Worm (Caenorhabditis elegans): Measurements from ENCODE around the gene prdm-14.

prdm-14 gene

ce11 chrX:9028909-9029520 is 17.0 kb upstream of the prdm-14 start, which contains the start of gene snf-12:
Gene snf-12, plus strand, starts transcription at chrX:9029470.
- TF ChIP-seq zag-1 (tag; optimal IDR thresholded peaks at IDR 0.05): no peak
- TF ChIP-seq zip-4 (GFP tag; optimal IDR thresholded peaks at IDR 0.05): no peak
- peak in 1 of 2 experiments; percentile 12 for TF ChIP-seq lin-35 (GFP tag; optimal IDR thresholded peaks at IDR 0.05)
- TF ChIP-seq nhr-20 (tag; optimal IDR thresholded peaks at IDR 0.05): peak; percentile 38
- TF ChIP-seq snu-23 (GFP tag; optimal IDR thresholded peaks at IDR 0.05): peak; percentile 26
- TF ChIP-seq irx-1 (tag; optimal IDR thresholded peaks at IDR 0.05): no peak
- peak; percentile 83 for TF ChIP-seq grh-1 (GFP tag; IDR thresholded peaks at IDR 0.05)
- no peak for TF ChIP-seq hlh-17 (GFP tag; optimal IDR thresholded peaks at IDR 0.05; ENCODE audit: borderline replicate concordance)
- TF ChIP-seq blmp-1 (tag; optimal IDR thresholded peaks at IDR 0.05): peak; percentile 64
- peak; percentile 81 for TF ChIP-seq nhr-85 (tag)
- no peak for TF ChIP-seq mef-2 (tag; optimal IDR thresholded peaks at IDR 0.05)
- no peak for TF ChIP-seq lsy-2 (tag; optimal IDR thresholded peaks at IDR 0.05)
- no peak for TF ChIP-seq nhr-12 (tag; optimal IDR thresholded peaks at IDR 0.05)
- TF ChIP-seq nhr-71 (tag; optimal IDR thresholded peaks at IDR 0.05): peak; percentile 32
- peak in 1 of 6 experiments; percentile 43 for TF ChIP-seq elt-3 (tag; optimal IDR thresholded peaks at IDR 0.05)
- no peak for TF ChIP-seq efl-1 (optimal IDR thresholded peaks at IDR 0.05)
- peak in 1 of 2 experiments; percentile 24 for TF ChIP-seq efl-1 (GFP tag; optimal IDR thresholded peaks at IDR 0.05 in 1 of 2)

ce11 chrX:9034310-9034709 is 11.7 kb upstream of the prdm-14 start, which contains the start of gene nep-22:
Gene nep-22, plus strand, starts transcription at chrX:9034554.
- no peak for TF ChIP-seq hpl-2 (GFP tag; optimal IDR thresholded peaks at IDR 0.05)
- peak; percentile 70 for TF ChIP-seq elt-2 (tag; optimal IDR thresholded peaks at IDR 0.05)
- TF ChIP-seq lin-35 (GFP tag; optimal IDR thresholded peaks at IDR 0.05): peak in 1 of 2 experiments; percentile 14
- TF ChIP-seq nhr-85 (tag): no peak
- no peak for TF ChIP-seq fkh-10 (GFP tag; optimal IDR thresholded peaks at IDR 0.05)

- TF ChIP-seq efl-1 (optimal IDR thresholded peaks at IDR 0.05): no peak
- peak in 1 of 2 experiments; percentile 56 for TF ChIP-seq efl-1 (GFP tag; optimal IDR thresholded peaks at IDR 0.05 in 1 of 2)
- TF ChIP-seq pag-3 (tag; optimal IDR thresholded peaks at IDR 0.05; ENCODE audit: borderline replicate concordance, insufficient read depth): no peak
- peak; percentile 50 for TF ChIP-seq elt-2 (tag; optimal IDR thresholded peaks at IDR 0.05)
- no peak for TF ChIP-seq ceh-90 (tag; optimal IDR thresholded peaks at IDR 0.05)
Observed at ce11 chrX:9035142-9035541, 10.9 kb upstream of the prdm-14 start.

ce11 chrX:9036237-9036636 is 9.8 kb upstream of the prdm-14 start:
- TF ChIP-seq ama-1 (optimal IDR thresholded peaks at IDR 0.05) (no peak), elt-2 (tag; optimal IDR thresholded peaks at IDR 0.05) (peak; percentile 52)

ce11 chrX:9048657-9049056 is 2.6 kb downstream of the prdm-14 start, which contains the start of gene F47E1.20:
Gene F47E1.20, plus strand, starts transcription at chrX:9048957.
- TF ChIP-seq fkh-10 (GFP tag; optimal IDR thresholded peaks at IDR 0.05): no peak
- no peak for TF ChIP-seq elt-3 (tag; optimal IDR thresholded peaks at IDR 0.05)
- no peak for TF ChIP-seq lsy-2 (tag; optimal IDR thresholded peaks at IDR 0.05)
- no peak for TF ChIP-seq sup-37 (GFP tag; optimal IDR thresholded peaks at IDR 0.05)
- no peak for TF ChIP-seq fkh-8 (tag; optimal IDR thresholded peaks at IDR 0.05)
- TF ChIP-seq efl-1 (optimal IDR thresholded peaks at IDR 0.05): no peak
- TF ChIP-seq efl-1 (GFP tag; optimal IDR thresholded peaks at IDR 0.05 in 1 of 2): no peak
- no peak for TF ChIP-seq efl-3 (GFP tag; optimal IDR thresholded peaks at IDR 0.05)
- TF ChIP-seq zip-4 (GFP tag; optimal IDR thresholded peaks at IDR 0.05): no peak
- TF ChIP-seq grh-1 (GFP tag; IDR thresholded peaks at IDR 0.05): no peak

ce11 chrX:9053426-9053825 is 7.4 kb downstream of the prdm-14 start:
- TF ChIP-seq elt-3 (tag; optimal IDR thresholded peaks at IDR 0.05) (peak in 1 of 6 experiments; percentile 53), grh-1 (GFP tag; IDR thresholded peaks at IDR 0.05) (no peak), nhr-85 (tag) (peak; percentile 49), egl-27 (tag; optimal IDR thresholded peaks at IDR 0.05) (no peak), efl-3 (GFP tag; optimal IDR thresholded peaks at IDR 0.05) (no peak), swsn-7 (tag; optimal IDR thresholded peaks at IDR 0.05) (no peak), lin-39 (tag; optimal IDR thresholded peaks at IDR 0.05) (no peak), lin-14 (GFP tag; optimal IDR thresholded peaks at IDR 0.05) (peak; percentile 3)
